Fruit fly (Drosophila melanogaster) whole organism, embryonic: ENCODE data around the gene Cyp310a1.

ENCODE experiments used
- Asciz ChIP-seq: fragments of 200-800 bp; sonication (Bioruptor generic); optimal IDR thresholded peaks from 2 replicates; lab custom pipeline; 2017; ENCODE audit warnings: missing biosample characterization, mild to moderate bottlenecking, missing genetic modification characterization, missing genetic modification reagents
- BEAF-32 ChIP-seq: fragments of 200-800 bp; sonication (Bioruptor generic); optimal IDR thresholded peaks from 3 replicates; lab custom pipeline; 2017; ENCODE audit warnings: missing biosample characterization, missing genetic modification characterization, mild to moderate bottlenecking, moderate library complexity, missing genetic modification reagents
- CG10147 ChIP-seq: fragments of 200-800 bp; sonication (Bioruptor generic); optimal IDR thresholded peaks from 2 replicates; lab custom pipeline; 2019; ENCODE audit warnings: missing biosample characterization, mild to moderate bottlenecking, missing genetic modification characterization, moderate library complexity
- CG10543 ChIP-seq: fragments of 200-800 bp; sonication (Bioruptor generic); optimal IDR thresholded peaks from 3 replicates; lab custom pipeline; 2017; ENCODE audit warnings: missing biosample characterization, mild to moderate bottlenecking, missing genetic modification characterization, moderate library complexity
- CG11723 ChIP-seq: fragments of 200-800 bp; sonication (Bioruptor generic); optimal IDR thresholded peaks from 2 replicates; lab custom pipeline; 2017; ENCODE audit warnings: missing biosample characterization, mild to moderate bottlenecking, missing genetic modification characterization
- CG12769 ChIP-seq: fragments of 200-800 bp; sonication (Bioruptor generic); optimal IDR thresholded peaks from 2 replicates; lab custom pipeline; 2019; ENCODE audit warnings: missing biosample characterization, mild to moderate bottlenecking, missing genetic modification characterization, moderate library complexity
- CG13775 ChIP-seq: fragments of 200-800 bp; sonication (Bioruptor generic); optimal IDR thresholded peaks from 3 replicates; lab custom pipeline; 2017; ENCODE audit warnings: missing biosample characterization, mild to moderate bottlenecking, missing genetic modification characterization
- CG1603 ChIP-seq: fragments of 200-800 bp; sonication (Bioruptor generic); optimal IDR thresholded peaks from 2 replicates; lab custom pipeline; 2019; ENCODE audit warnings: missing biosample characterization, mild to moderate bottlenecking, missing genetic modification characterization, moderate library complexity
- CG16863 ChIP-seq: fragments of 200-800 bp; sonication (Bioruptor generic); optimal IDR thresholded peaks from 3 replicates; lab custom pipeline; 2016; ENCODE audit warnings: missing biosample characterization, missing genetic modification characterization
- CG17829 ChIP-seq: fragments of 200-800 bp; optimal IDR thresholded peaks from 2 replicates; lab custom pipeline; 2019; ENCODE audit warnings: missing biosample characterization, mild to moderate bottlenecking, missing genetic modification characterization, moderate library complexity
- CG2712 ChIP-seq: fragments of 200-800 bp; optimal IDR thresholded peaks from 3 replicates; lab custom pipeline; 2019; ENCODE audit warnings: missing biosample characterization, mild to moderate bottlenecking, missing genetic modification characterization, moderate library complexity
- CG3281 ChIP-seq: fragments of 200-800 bp; sonication (Bioruptor generic); optimal IDR thresholded peaks from 3 replicates; lab custom pipeline; 2017; ENCODE audit warnings: missing biosample characterization, mild to moderate bottlenecking, missing genetic modification characterization
- CG3847 ChIP-seq: fragments of 200-800 bp; sonication (Bioruptor generic); IDR thresholded peaks from 2 replicates; pipeline ENCODE4 v1.3.6; 2022; ENCODE audit warnings: missing biosample characterization, missing genetic modification characterization
- CG4707 ChIP-seq: fragments of 200-800 bp; sonication (Bioruptor generic); optimal IDR thresholded peaks from 2 replicates; lab custom pipeline; 2018; ENCODE audit warnings: missing biosample characterization, mild to moderate bottlenecking, missing genetic modification characterization, moderate library complexity
- CG6272 ChIP-seq: fragments of 200-800 bp; sonication (Bioruptor generic); IDR thresholded peaks from 2 replicates; pipeline ENCODE4 v1.3.6; 2022; ENCODE audit warnings: missing biosample characterization, missing genetic modification characterization
- CG6654 ChIP-seq: fragments of 200-800 bp; sonication (Bioruptor generic); optimal IDR thresholded peaks from 2 replicates; lab custom pipeline; 2017; ENCODE audit warnings: missing biosample characterization, mild to moderate bottlenecking, missing genetic modification characterization
- CG6791 ChIP-seq: fragments of 200-800 bp; sonication (Bioruptor generic); IDR thresholded peaks from 3 replicates; pipeline ENCODE4 v1.3.6; 2022; ENCODE audit warnings: missing biosample characterization, missing genetic modification characterization; ENCODE audit not compliant: partially characterized antibody
- CG8388 ChIP-seq: fragments of 200-800 bp; sonication (Bioruptor generic); optimal IDR thresholded peaks from 2 replicates; lab custom pipeline; 2019; ENCODE audit warnings: missing biosample characterization, mild to moderate bottlenecking, missing genetic modification characterization, moderate library complexity
- CG8765 ChIP-seq: fragments of 200-800 bp; sonication (Bioruptor generic); IDR thresholded peaks from 2 replicates; pipeline ENCODE4 v1.3.6; 2022; ENCODE audit warnings: missing biosample characterization, missing genetic modification characterization
- CG9437 ChIP-seq: fragments of 200-800 bp; sonication (Bioruptor generic); optimal IDR thresholded peaks from 2 replicates; lab custom pipeline; 2018; ENCODE audit warnings: missing biosample characterization, mild to moderate bottlenecking, missing genetic modification characterization
- CG9876 ChIP-seq: fragments of 200-800 bp; sonication (Bioruptor generic); optimal IDR thresholded peaks from 2 replicates; lab custom pipeline; 2016; ENCODE audit warnings: missing biosample characterization, missing genetic modification characterization
- Dad ChIP-seq: fragments of 200-800 bp; sonication (Bioruptor generic); optimal IDR thresholded peaks from 3 replicates; lab custom pipeline; 2016; ENCODE audit warnings: missing biosample characterization, missing genetic modification characterization
- Dp ChIP-seq: fragments of 200-800 bp; sonication (Bioruptor generic); optimal IDR thresholded peaks from 2 replicates; lab custom pipeline; 2018; ENCODE audit warnings: missing biosample characterization, mild to moderate bottlenecking, missing genetic modification characterization, moderate library complexity
- Eip74EF ChIP-seq, 2 experiments: fragments of 200-800 bp in 1 of 2; fragments of >200 bp in 1 of 2; sonication (Bioruptor generic) in 1 of 2; optimal IDR thresholded peaks; 2 replicates each; lab custom pipeline; 2017 to 2019; ENCODE audit warnings: missing biosample characterization in 2 of 2, missing genetic modification characterization in 2 of 2, mild to moderate bottlenecking in 1 of 2, moderate library complexity in 1 of 2
- Fer1 ChIP-seq: fragments of 200-800 bp; sonication (Bioruptor generic); optimal IDR thresholded peaks from 2 replicates; lab custom pipeline; 2017; ENCODE audit warnings: missing biosample characterization, mild to moderate bottlenecking, missing genetic modification characterization
- Hmr ChIP-seq: fragments of 200-800 bp; sonication (Bioruptor generic); optimal IDR thresholded peaks from 3 replicates; lab custom pipeline; 2017; ENCODE audit warnings: mild to moderate bottlenecking, missing biosample characterization, missing genetic modification reagents, missing genetic modification characterization
- Lpt ChIP-seq: fragments of >200 bp; optimal IDR thresholded peaks from 2 replicates; lab custom pipeline; 2018; ENCODE audit warnings: missing biosample characterization, missing genetic modification characterization
- MBD-R2 ChIP-seq: fragments of 200-800 bp; sonication (Bioruptor generic); IDR thresholded peaks from 2 replicates; pipeline ENCODE4 v1.3.6; 2022; ENCODE audit warnings: missing biosample characterization, missing genetic modification characterization
- MESR4 ChIP-seq: fragments of 200-800 bp; sonication (Bioruptor generic); optimal IDR thresholded peaks from 2 replicates; lab custom pipeline; 2018; ENCODE audit warnings: missing biosample characterization, mild to moderate bottlenecking, missing genetic modification characterization, moderate library complexity
- Myb ChIP-seq: fragments of 200-800 bp; sonication (Bioruptor generic); optimal IDR thresholded peaks from 2 replicates; lab custom pipeline; 2016; ENCODE audit warnings: missing biosample characterization, missing genetic modification characterization
- NfI ChIP-seq: fragments of 200-800 bp; sonication (Bioruptor generic); optimal IDR thresholded peaks from 3 replicates; lab custom pipeline; 2018; ENCODE audit warnings: missing biosample characterization, mild to moderate bottlenecking, missing genetic modification characterization, moderate library complexity
- Pdp1 ChIP-seq, 2 experiments: fragments of 200-800 bp; sonication (Bioruptor generic); optimal IDR thresholded peaks; 3 replicates each; lab custom pipeline; 2016; ENCODE audit warnings: missing biosample characterization in 2 of 2, missing genetic modification characterization in 2 of 2, mild to moderate bottlenecking in 1 of 2, moderate library complexity in 1 of 2
- Tbp ChIP-seq: fragments of >200 bp; optimal IDR thresholded peaks from 2 replicates; lab custom pipeline; 2018; ENCODE audit warnings: missing biosample characterization, missing genetic modification characterization
- bsh ChIP-seq, 2 experiments: fragments of 200-800 bp; sonication (Bioruptor generic); optimal IDR thresholded peaks; 2 replicates each; lab custom pipeline; 2017 to 2018; ENCODE audit warnings: mild to moderate bottlenecking in 2 of 2, missing biosample characterization in 2 of 2, missing genetic modification characterization in 2 of 2, moderate library complexity in 1 of 2
- btn ChIP-seq: fragments of 200-800 bp; sonication (Bioruptor generic); optimal IDR thresholded peaks from 2 replicates; lab custom pipeline; 2016; ENCODE audit warnings: missing biosample characterization, missing genetic modification characterization
- cato ChIP-seq: fragments of 200-800 bp; sonication (Bioruptor generic); optimal IDR thresholded peaks from 2 replicates; lab custom pipeline; 2016; ENCODE audit warnings: missing biosample characterization, missing genetic modification characterization, borderline replicate concordance
- chm ChIP-seq: fragments of 200-800 bp; sonication (Bioruptor generic); IDR thresholded peaks from 2 replicates; pipeline ENCODE4 v1.3.6; 2022; ENCODE audit warnings: missing biosample characterization, missing genetic modification characterization
- corto ChIP-seq: fragments of 200-800 bp; sonication (Bioruptor generic); optimal IDR thresholded peaks from 2 replicates; lab custom pipeline; 2016; ENCODE audit warnings: missing biosample characterization, mild to moderate bottlenecking, missing genetic modification characterization, moderate library complexity
- crc ChIP-seq: fragments of 200-800 bp; sonication (Bioruptor generic); optimal IDR thresholded peaks from 2 replicates; lab custom pipeline; 2016; ENCODE audit warnings: missing biosample characterization, missing genetic modification characterization
- cwo ChIP-seq: fragments of 200-800 bp; sonication (Bioruptor generic); optimal IDR thresholded peaks from 3 replicates; lab custom pipeline; 2017; ENCODE audit warnings: missing biosample characterization, missing genetic modification characterization, mild to moderate bottlenecking, moderate library complexity, missing genetic modification reagents
- dati ChIP-seq: fragments of 200-800 bp; sonication (Bioruptor generic); IDR thresholded peaks from 2 replicates; pipeline ENCODE4 v1.3.6; 2022; ENCODE audit warnings: missing biosample characterization, missing genetic modification characterization
- hth ChIP-seq: fragments of >200 bp; optimal IDR thresholded peaks from 2 replicates; lab custom pipeline; 2017; ENCODE audit warnings: inconsistent platforms
- ind ChIP-seq: fragments of 200-800 bp; sonication (Bioruptor generic); optimal IDR thresholded peaks from 3 replicates; lab custom pipeline; 2016; ENCODE audit warnings: missing biosample characterization, missing genetic modification characterization
- nom ChIP-seq: fragments of 200-800 bp; sonication (Bioruptor generic); optimal IDR thresholded peaks from 2 replicates; lab custom pipeline; 2017; ENCODE audit warnings: missing biosample characterization, missing genetic modification characterization, mild to moderate bottlenecking, moderate library complexity, missing genetic modification reagents
- onecut ChIP-seq: fragments of 200-800 bp; sonication (Bioruptor generic); IDR thresholded peaks from 2 replicates; pipeline ENCODE4 v1.3.6; 2022; ENCODE audit warnings: missing biosample characterization, missing genetic modification characterization
- pita ChIP-seq: fragments of 200-800 bp; sonication (Bioruptor generic); optimal IDR thresholded peaks from 2 replicates; lab custom pipeline; 2017; ENCODE audit warnings: missing biosample characterization, mild to moderate bottlenecking, missing genetic modification characterization
- scrt ChIP-seq: fragments of 200-800 bp; sonication (Bioruptor generic); optimal IDR thresholded peaks from 2 replicates; lab custom pipeline; 2018; ENCODE audit warnings: missing biosample characterization, mild to moderate bottlenecking, missing genetic modification characterization, moderate library complexity
- sug ChIP-seq: fragments of 200-800 bp; optimal IDR thresholded peaks from 2 replicates; lab custom pipeline; 2019; ENCODE audit warnings: missing biosample characterization, mild to moderate bottlenecking, missing genetic modification characterization, moderate library complexity
- unc-4 ChIP-seq: fragments of 200-800 bp; sonication (Bioruptor generic); IDR thresholded peaks from 2 replicates; pipeline ENCODE4 v1.3.6; 2022; ENCODE audit warnings: missing biosample characterization, missing genetic modification characterization; ENCODE audit not compliant: partially characterized antibody
- unpg ChIP-seq: fragments of 200-800 bp; sonication (Bioruptor generic); optimal IDR thresholded peaks from 3 replicates; lab custom pipeline; 2018; ENCODE audit warnings: missing biosample characterization, mild to moderate bottlenecking, missing genetic modification characterization, moderate library complexity

Cyp310a1 gene

DNA sequence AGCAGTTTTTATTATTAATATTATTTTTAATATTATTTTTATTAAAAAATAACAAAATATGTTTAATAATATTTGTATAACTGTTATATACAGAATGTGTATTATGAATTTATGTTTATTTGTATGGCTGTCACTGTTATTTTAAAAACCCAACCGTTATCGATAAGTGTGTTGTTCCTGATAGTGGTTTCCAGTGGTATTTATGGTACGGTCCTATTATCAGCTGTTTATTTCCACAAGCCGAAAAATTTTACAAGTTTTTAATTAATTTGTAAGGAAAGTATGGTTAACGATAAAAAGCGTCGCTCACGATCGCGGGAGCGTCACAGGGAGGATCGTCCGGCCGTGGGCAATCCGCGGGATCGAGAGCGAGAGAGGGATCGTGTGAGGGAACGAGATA is 46.2 kb downstream of the Cyp310a1 start, which contains the start of gene CG10333 (continued):
- TF ChIP-seq btn (no peak), CG3847 (GFP tag; lab: Robert Waterston, UW) (no peak), Pdp1 (GFP tag; optimal IDR thresholded peaks at IDR 0.05; lab: Kevin White, UChicago) (no peak), CG8388 (peak; percentile 70), bsh (GFP tag; optimal IDR thresholded peaks at IDR 0.05; lab: Kevin White, UChicago) (no peak), cwo (GFP tag; lab: Kevin White, UChicago) (no peak), CG9437 (GFP tag; lab: Kevin White, UChicago) (no peak), hth (lab: Kevin White, UChicago) (no peak), ind (no peak), Asciz (GFP tag; lab: Kevin White, UChicago) (no peak), CG2712 (peak; percentile 11), CG10147 (GFP tag; lab: Kevin White, UChicago) (no peak), crc (GFP tag; lab: Kevin White, UChicago) (no peak), CG10543 (GFP tag; lab: Kevin White, UChicago) (no peak), CG11723 (GFP tag; lab: Kevin White, UChicago) (no peak), CG16863 (GFP tag; lab: Kevin White, UChicago) (no peak), Hmr (GFP tag; lab: Kevin White, UChicago) (no peak), Lpt (GFP tag; lab: Kevin White, UChicago) (no peak), BEAF-32 (GFP tag; lab: Kevin White, UChicago) (peak; percentile 49), corto (GFP tag; lab: Kevin White, UChicago) (no peak), unpg (no peak), chm (GFP tag; lab: Robert Waterston, UW) (no peak), CG8765 (GFP tag; lab: Robert Waterston, UW) (no peak), CG4707 (GFP tag; lab: Kevin White, UChicago) (no peak), Tbp (no peak), CG1603 (tag; lab: Kevin White, UChicago) (peak; percentile 33), Dp (GFP tag; lab: Kevin White, UChicago) (peak; percentile 33), CG6272 (no peak), NfI (no peak), CG6791 (GFP tag; lab: Robert Waterston, UW) (0 out of 3 replicates have a peak, but pooled peaks have one; percentile 17), sug (tag; lab: Kevin White, UChicago) (no peak), CG17829 (tag; lab: Kevin White, UChicago) (peak; percentile 0), MBD-R2 (GFP tag; lab: Robert Waterston, UW) (peak; percentile 88), MESR4 (GFP tag; lab: Kevin White, UChicago) (peak; percentile 59), onecut (no peak), Fer1 (GFP tag; lab: Kevin White, UChicago) (no peak), cato (GFP tag; lab: Kevin White, UChicago) (no peak), CG6654 (no peak), CG9876 (GFP tag; lab: Kevin White, UChicago) (no peak), Dad (GFP tag; lab: Kevin White, UChicago) (no peak), unc-4 (GFP tag; lab: Robert Waterston, UW) (peak; percentile 30; the same call in 1 of the 2 replicates), Myb (GFP tag; lab: Kevin White, UChicago) (peak; percentile 3), CG3281 (GFP tag; lab: Kevin White, UChicago) (no peak), pita (GFP tag; lab: Kevin White, UChicago) (no peak), nom (GFP tag; lab: Kevin White, UChicago) (no peak), CG12769 (tag; lab: Kevin White, UChicago) (no peak), CG13775 (GFP tag; lab: Kevin White, UChicago) (no peak), dati (GFP tag; lab: Robert Waterston, UW) (no peak), Eip74EF (GFP tag; optimal IDR thresholded peaks at IDR 0.05; lab: Kevin White, UChicago) (no peak), scrt (GFP tag; lab: Kevin White, UChicago) (no peak)
